Fruit fly (Drosophila melanogaster): ENCODE data around the gene ppk10.
A peak's percentile ranks its signal among the peaks of the same experiment; 100 is the strongest.

ppk10 gene

DNA sequence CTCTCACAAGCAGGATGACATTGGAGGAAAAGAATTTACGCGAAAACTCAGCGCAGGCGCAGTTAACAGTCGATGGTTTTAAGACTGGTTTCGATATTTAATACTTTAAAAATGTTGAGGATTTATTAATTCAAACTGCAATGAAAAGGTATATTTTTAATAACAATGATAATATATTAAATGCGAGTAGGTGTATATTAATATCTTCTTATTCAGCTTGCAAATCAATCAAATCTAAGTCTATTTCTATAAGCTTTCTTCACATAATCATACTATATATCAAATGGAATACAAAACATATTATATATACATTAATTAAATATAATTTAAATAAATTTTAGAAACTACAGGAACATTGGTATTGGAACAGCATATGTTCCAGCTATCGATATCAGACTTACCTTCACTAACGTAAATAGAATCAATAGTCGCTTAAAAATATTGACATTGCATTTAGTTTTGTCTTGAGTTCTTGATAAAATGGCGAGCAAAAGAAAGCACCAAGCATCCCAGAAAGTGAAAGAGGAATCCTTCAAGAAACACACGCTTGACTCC, 16.5 kb downstream of the ppk10 start, which contains the start of the genes TBC1D16 and holn1 (continued):
- TF ChIP-seq CG6765 (GFP tag; optimal IDR thresholded peaks at IDR 0.05): no peak
- peak; percentile 21 for TF ChIP-seq Dp (GFP tag; optimal IDR thresholded peaks at IDR 0.05)
- no peak for TF ChIP-seq sima (GFP tag; optimal IDR thresholded peaks at IDR 0.05)
- no peak for TF ChIP-seq CkIIα-i1 (GFP tag; IDR thresholded peaks at IDR 0.05)
- no peak for TF ChIP-seq Vsx1 (GFP tag; optimal IDR thresholded peaks at IDR 0.05)
- TF ChIP-seq Chrac-16 (GFP tag; optimal IDR thresholded peaks at IDR 0.05): no peak
- TF ChIP-seq CG16863 (GFP tag; optimal IDR thresholded peaks at IDR 0.05): no peak
- peak; percentile 42; the same call in 1 of the 2 replicates for TF ChIP-seq Bgb (GFP tag; IDR thresholded peaks at IDR 0.05; ENCODE audit: partially characterized antibody)
- no peak for TF ChIP-seq Sin3A (optimal IDR thresholded peaks at IDR 0.05)
- no peak for TF ChIP-seq CG2875 (GFP tag; optimal IDR thresholded peaks at IDR 0.05)
- no peak for TF ChIP-seq odd (GFP tag; optimal IDR thresholded peaks at IDR 0.05)
- no peak for TF ChIP-seq ATbp (GFP tag; optimal IDR thresholded peaks at IDR 0.05)
- TF ChIP-seq Ets97D (GFP tag; optimal IDR thresholded peaks at IDR 0.05): no peak
- no peak for TF ChIP-seq CG3847 (GFP tag; IDR thresholded peaks at IDR 0.05)
- no peak for TF ChIP-seq caup (GFP tag; optimal IDR thresholded peaks at IDR 0.05; ENCODE audit: severe bottlenecking)
- TF ChIP-seq CG6654 (GFP tag; optimal IDR thresholded peaks at IDR 0.05): no peak
- no peak for TF ChIP-seq MESR4 (GFP tag; optimal IDR thresholded peaks at IDR 0.05)
- TF ChIP-seq CG9215 (GFP tag; IDR thresholded peaks at IDR 0.05): no peak
- TF ChIP-seq insv (GFP tag; optimal IDR thresholded peaks at IDR 0.05): no peak
- TF ChIP-seq trem (tag; optimal IDR thresholded peaks at IDR 0.05): peak; percentile 35
- TF ChIP-seq peb (GFP tag; IDR thresholded peaks at IDR 0.05): no peak
- no peak for TF ChIP-seq Sox102F (GFP tag; optimal IDR thresholded peaks at IDR 0.05)
- no peak for TF ChIP-seq ham (GFP tag; IDR thresholded peaks at IDR 0.05)
- peak; percentile 44 for TF ChIP-seq stwl (tag; optimal IDR thresholded peaks at IDR 0.05)
- no peak for TF ChIP-seq Oli (tag; optimal IDR thresholded peaks at IDR 0.05)
- no peak for TF ChIP-seq inv (GFP tag; IDR thresholded peaks at IDR 0.05; ENCODE audit: partially characterized antibody)
- no peak for TF ChIP-seq z (GFP tag; IDR thresholded peaks at IDR 0.05)
- no peak for TF ChIP-seq stc (GFP tag; IDR thresholded peaks at IDR 0.05)
- no peak for TF ChIP-seq tin (GFP tag; optimal IDR thresholded peaks at IDR 0.05)
- TF ChIP-seq esg (GFP tag; conservative IDR thresholded peaks at IDR 0.05): no peak
- peak; percentile 5 for TF ChIP-seq phol (tag; optimal IDR thresholded peaks at IDR 0.05)
- no peak for TF ChIP-seq Hand (GFP tag; optimal IDR thresholded peaks at IDR 0.05)
- no peak for TF ChIP-seq H2.0 (GFP tag; IDR thresholded peaks at IDR 0.05)
- no peak for TF ChIP-seq Xbp1 (GFP tag; optimal IDR thresholded peaks at IDR 0.05)
- TF ChIP-seq CG7372 (GFP tag; IDR thresholded peaks at IDR 0.05): no peak
- no peak for TF ChIP-seq tup (GFP tag; optimal IDR thresholded peaks at IDR 0.05)
- TF ChIP-seq CG1024 (GFP tag; IDR thresholded peaks at IDR 0.05): no peak
- peak; percentile 29 for TF ChIP-seq CG18262 (tag; optimal IDR thresholded peaks at IDR 0.05)
- no peak for TF ChIP-seq CG18599 (GFP tag; optimal IDR thresholded peaks at IDR 0.05)
- TF ChIP-seq YL-1 (GFP tag; optimal IDR thresholded peaks at IDR 0.05): no peak
- TF ChIP-seq CG18476 (GFP tag; optimal IDR thresholded peaks at IDR 0.05): no peak
- no peak for TF ChIP-seq pita (GFP tag; optimal IDR thresholded peaks at IDR 0.05)
- no peak for TF ChIP-seq Trl (optimal IDR thresholded peaks at IDR 0.05)
- no peak for TF ChIP-seq Trl (GFP tag; optimal IDR thresholded peaks at IDR 0.05)
- TF ChIP-seq sna (GFP tag; IDR thresholded peaks at IDR 0.05; ENCODE audit: partially characterized antibody): 0 out of 2 replicates have a peak, but pooled peaks have one; percentile 32
- TF ChIP-seq CG3838 (GFP tag; optimal IDR thresholded peaks at IDR 0.05): no peak
- no peak for TF ChIP-seq eyg (GFP tag; optimal IDR thresholded peaks at IDR 0.05)
- peak; percentile 45; the same call in 2 of the 3 replicates for TF ChIP-seq CG34224 (GFP tag; IDR thresholded peaks at IDR 0.05; ENCODE audit: partially characterized antibody)
- no peak for TF ChIP-seq CG15601 (tag; optimal IDR thresholded peaks at IDR 0.05)
- TF ChIP-seq dmrt99B (tag; optimal IDR thresholded peaks at IDR 0.05): no peak
- TF ChIP-seq gt (GFP tag; IDR thresholded peaks at IDR 0.05): no peak

All from whole organism, embryonic.